Worm (Caenorhabditis elegans) whole organism, late embryonic: ENCODE results near the gene K05B2.2.
A peak's percentile ranks its signal among the peaks of the same experiment; 100 is the strongest.

ENCODE experiments used
- C08G9.2 ChIP-seq: sonication (generic microtip); optimal IDR thresholded peaks from 2 replicates; lab custom pipeline; 2016; ENCODE audit warnings: mild to moderate bottlenecking, missing genetic modification characterization, moderate library complexity, missing compliant biosample characterization
- C38D4.7 ChIP-seq: fragments of 200-800 bp; sonication (Bioruptor generic); optimal IDR thresholded peaks from 2 replicates; lab custom pipeline; 2018; ENCODE audit warnings: mild to moderate bottlenecking, missing genetic modification characterization, moderate library complexity, missing compliant biosample characterization
- K02D7.2 ChIP-seq: sonication (generic microtip); optimal IDR thresholded peaks from 2 replicates; lab custom pipeline; 2017; ENCODE audit warnings: mild to moderate bottlenecking, missing genetic modification characterization, missing compliant biosample characterization
- K09A11.1 ChIP-seq: sonication (generic microtip); optimal IDR thresholded peaks from 2 replicates; lab custom pipeline; 2017; ENCODE audit warnings: antibody characterized with exemption, mild to moderate bottlenecking, missing genetic modification characterization, missing compliant biosample characterization; ENCODE audit not compliant: insufficient read depth
- ahr-1 ChIP-seq: sonication (generic microtip); optimal IDR thresholded peaks from 2 replicates; lab custom pipeline; 2016; ENCODE audit warnings: missing genetic modification characterization, missing compliant biosample characterization
- ama-1 ChIP-seq: fragments of 150-350 bp; optimal IDR thresholded peaks from 2 replicates; lab custom pipeline; 2014
- ceh-18 ChIP-seq: sonication (generic microtip); optimal IDR thresholded peaks from 2 replicates; lab custom pipeline; 2016; ENCODE audit warnings: missing genetic modification characterization, missing compliant biosample characterization
- ceh-19 ChIP-seq: fragments of 200-800 bp; sonication (Bioruptor generic); optimal IDR thresholded peaks from 2 replicates; lab custom pipeline; 2018; ENCODE audit warnings: mild to moderate bottlenecking, missing genetic modification characterization, missing compliant biosample characterization
- ceh-2 ChIP-seq: sonication (generic microtip); optimal IDR thresholded peaks from 2 replicates; lab custom pipeline; 2016; ENCODE audit warnings: missing genotype, missing genetic modification characterization, missing compliant biosample characterization
- ceh-22 ChIP-seq: sonication (generic microtip); optimal IDR thresholded peaks from 2 replicates; lab custom pipeline; 2017; ENCODE audit warnings: missing biosample characterization, missing genetic modification characterization
- ceh-24 ChIP-seq: sonication (generic microtip); optimal IDR thresholded peaks from 2 replicates; lab custom pipeline; 2016; ENCODE audit warnings: mild to moderate bottlenecking, missing genetic modification characterization, missing compliant biosample characterization
- ceh-31 ChIP-seq: sonication (generic microtip); optimal IDR thresholded peaks from 2 replicates; lab custom pipeline; 2016; ENCODE audit warnings: missing genetic modification characterization, missing compliant biosample characterization
- ceh-34 ChIP-seq: sonication (generic microtip); optimal IDR thresholded peaks from 2 replicates; lab custom pipeline; 2016; ENCODE audit warnings: mild to moderate bottlenecking, missing genetic modification characterization, missing compliant biosample characterization
- ceh-45 ChIP-seq: fragments of 200-800 bp; sonication (Bioruptor generic); IDR thresholded peaks from 2 replicates; pipeline ENCODE4 v1.3.6; 2022; ENCODE audit warnings: missing genetic modification reagents, missing genetic modification characterization, missing compliant biosample characterization
- ceh-48 ChIP-seq: sonication (generic microtip); optimal IDR thresholded peaks from 2 replicates; lab custom pipeline; 2016; ENCODE audit warnings: missing genetic modification characterization, inconsistent platforms, missing compliant biosample characterization
- ceh-9 ChIP-seq: sonication (generic microtip); optimal IDR thresholded peaks from 2 replicates; lab custom pipeline; 2016; ENCODE audit warnings: mild to moderate bottlenecking, missing genetic modification characterization, inconsistent platforms, missing compliant biosample characterization
- che-1 ChIP-seq: sonication (generic microtip); optimal IDR thresholded peaks from 2 replicates; lab custom pipeline; 2016; ENCODE audit warnings: mild to moderate bottlenecking, missing genetic modification characterization, missing compliant biosample characterization
- dmd-4 ChIP-seq: sonication (generic microtip); optimal IDR thresholded peaks from 2 replicates; lab custom pipeline; 2016; ENCODE audit warnings: borderline replicate concordance, missing genetic modification characterization, missing compliant biosample characterization
- dve-1 ChIP-seq: sonication (generic microtip); optimal IDR thresholded peaks from 2 replicates; lab custom pipeline; 2017; ENCODE audit warnings: antibody characterized with exemption, mild to moderate bottlenecking, missing genetic modification characterization, missing compliant biosample characterization
- elt-2 ChIP-seq: sonication (generic microtip); optimal IDR thresholded peaks from 2 replicates; lab custom pipeline; 2016; ENCODE audit warnings: missing genetic modification reagents, missing genetic modification characterization, missing compliant biosample characterization
- ets-4 ChIP-seq: sonication (generic microtip); optimal IDR thresholded peaks from 2 replicates; lab custom pipeline; 2016; ENCODE audit warnings: missing genetic modification characterization, missing compliant biosample characterization
- fax-1 ChIP-seq: sonication (generic microtip); optimal IDR thresholded peaks from 2 replicates; lab custom pipeline; 2016; ENCODE audit warnings: missing genotype, missing genetic modification characterization, missing compliant biosample characterization
- fkh-6 ChIP-seq: sonication (generic microtip); optimal IDR thresholded peaks from 2 replicates; lab custom pipeline; 2016; ENCODE audit warnings: missing genetic modification characterization, missing compliant biosample characterization
- gmeb-2 ChIP-seq: sonication (generic microtip); optimal IDR thresholded peaks from 2 replicates; lab custom pipeline; 2016; ENCODE audit warnings: missing genetic modification characterization, inconsistent platforms, missing compliant biosample characterization
- hlh-15 ChIP-seq: sonication (generic microtip); optimal IDR thresholded peaks from 2 replicates; lab custom pipeline; 2016; ENCODE audit warnings: missing genetic modification characterization, missing compliant biosample characterization
- hlh-6 ChIP-seq: sonication (generic microtip); optimal IDR thresholded peaks from 2 replicates; lab custom pipeline; 2016; ENCODE audit warnings: missing genotype, missing genetic modification characterization, missing compliant biosample characterization
- lim-6 ChIP-seq: sonication (generic microtip); optimal IDR thresholded peaks from 2 replicates; lab custom pipeline; 2016; ENCODE audit warnings: missing genetic modification characterization, missing compliant biosample characterization
- lin-11 ChIP-seq: fragments of 200-800 bp; sonication (Bioruptor generic); optimal IDR thresholded peaks from 2 replicates; lab custom pipeline; 2018; ENCODE audit warnings: mild to moderate bottlenecking, missing genetic modification characterization, missing compliant biosample characterization
- madf-2 ChIP-seq: sonication (generic microtip); optimal IDR thresholded peaks from 2 replicates; lab custom pipeline; 2017; ENCODE audit warnings: missing genetic modification characterization, missing compliant biosample characterization
- mec-3 ChIP-seq: sonication (generic microtip); optimal IDR thresholded peaks from 2 replicates; lab custom pipeline; 2016; ENCODE audit warnings: borderline replicate concordance, missing genetic modification characterization, missing compliant biosample characterization
- nfya-1 ChIP-seq: sonication (generic microtip); optimal IDR thresholded peaks from 2 replicates; lab custom pipeline; 2017; ENCODE audit warnings: missing genetic modification characterization, mild to moderate bottlenecking, missing compliant biosample characterization, antibody characterized with exemption, moderate library complexity
- nhr-11 ChIP-seq: fragments of 150-350 bp; optimal IDR thresholded peaks from 2 replicates; lab custom pipeline; 2014; ENCODE audit warnings: missing biosample characterization, missing genetic modification characterization
- nhr-232 ChIP-seq: sonication (generic microtip); optimal IDR thresholded peaks from 2 replicates; lab custom pipeline; 2016; ENCODE audit warnings: missing genetic modification characterization, missing compliant biosample characterization
- npax-4 ChIP-seq: sonication (generic microtip); optimal IDR thresholded peaks from 2 replicates; lab custom pipeline; 2016; ENCODE audit warnings: missing genetic modification characterization, missing compliant biosample characterization
- pat-9 ChIP-seq: fragments of 200-800 bp; sonication (Bioruptor generic); optimal IDR thresholded peaks from 2 replicates; lab custom pipeline; 2018; ENCODE audit warnings: mild to moderate bottlenecking, missing genetic modification characterization, moderate library complexity, missing compliant biosample characterization
- pha-2 ChIP-seq: sonication (generic microtip); optimal IDR thresholded peaks from 2 replicates; lab custom pipeline; 2017; ENCODE audit warnings: mild to moderate bottlenecking, missing genetic modification characterization, missing compliant biosample characterization
- pha-4 ChIP-seq: fragments of 150-350 bp; optimal IDR thresholded peaks from 2 replicates; lab custom pipeline; 2018; ENCODE audit warnings: missing biosample characterization, missing genetic modification reagents, missing genetic modification characterization
- pqm-1 ChIP-seq: sonication (generic microtip); optimal IDR thresholded peaks from 2 replicates; lab custom pipeline; 2016; ENCODE audit warnings: missing genetic modification characterization, missing compliant biosample characterization
- pros-1 ChIP-seq: fragments of 150-350 bp; optimal IDR thresholded peaks from 2 replicates; lab custom pipeline; 2014; ENCODE audit warnings: missing biosample characterization, missing genetic modification reagents, missing genetic modification characterization
- rnt-1 ChIP-seq: sonication (generic microtip); optimal IDR thresholded peaks from 2 replicates; lab custom pipeline; 2016; ENCODE audit warnings: missing genetic modification characterization, missing compliant biosample characterization
- sdc-2 ChIP-seq: sonication (generic microtip); optimal IDR thresholded peaks from 2 replicates; lab custom pipeline; 2016; ENCODE audit warnings: missing genotype, missing genetic modification characterization, missing compliant biosample characterization
- sox-2 ChIP-seq: fragments of 200-800 bp; sonication (Bioruptor generic); IDR thresholded peaks from 2 replicates; pipeline ENCODE4 v1.3.6; 2022; ENCODE audit warnings: missing genetic modification reagents, missing genetic modification characterization, missing compliant biosample characterization
- sox-4 ChIP-seq: sonication (generic microtip); optimal IDR thresholded peaks from 2 replicates; lab custom pipeline; 2017; ENCODE audit warnings: mild to moderate bottlenecking, missing genetic modification characterization, inconsistent platforms, missing compliant biosample characterization
- syd-9 ChIP-seq: sonication (generic microtip); optimal IDR thresholded peaks from 2 replicates; lab custom pipeline; 2016; ENCODE audit warnings: mild to moderate bottlenecking, missing genetic modification characterization, moderate library complexity, missing compliant biosample characterization
- tbx-7 ChIP-seq: sonication (generic microtip); optimal IDR thresholded peaks from 2 replicates; lab custom pipeline; 2016; ENCODE audit warnings: missing genotype, missing genetic modification characterization, missing compliant biosample characterization
- ttx-3 ChIP-seq: sonication (generic microtip); optimal IDR thresholded peaks from 2 replicates; lab custom pipeline; 2016; ENCODE audit warnings: missing genetic modification reagents, missing genetic modification characterization, missing compliant biosample characterization
- unc-42 ChIP-seq: sonication (generic microtip); optimal IDR thresholded peaks from 2 replicates; lab custom pipeline; 2016; ENCODE audit warnings: missing genotype, missing genetic modification characterization, missing compliant biosample characterization
- unc-55 ChIP-seq: sonication (generic microtip); optimal IDR thresholded peaks from 2 replicates; lab custom pipeline; 2017; ENCODE audit warnings: missing biosample characterization, missing genetic modification reagents, missing genetic modification characterization
- unc-86 ChIP-seq: sonication (generic microtip); optimal IDR thresholded peaks from 2 replicates; lab custom pipeline; 2016; ENCODE audit warnings: missing genetic modification characterization, missing compliant biosample characterization
- ztf-16 ChIP-seq: sonication (generic microtip); optimal IDR thresholded peaks from 2 replicates; lab custom pipeline; 2017; ENCODE audit warnings: missing genetic modification characterization, missing compliant biosample characterization

Gene K05B2.2

DNA sequence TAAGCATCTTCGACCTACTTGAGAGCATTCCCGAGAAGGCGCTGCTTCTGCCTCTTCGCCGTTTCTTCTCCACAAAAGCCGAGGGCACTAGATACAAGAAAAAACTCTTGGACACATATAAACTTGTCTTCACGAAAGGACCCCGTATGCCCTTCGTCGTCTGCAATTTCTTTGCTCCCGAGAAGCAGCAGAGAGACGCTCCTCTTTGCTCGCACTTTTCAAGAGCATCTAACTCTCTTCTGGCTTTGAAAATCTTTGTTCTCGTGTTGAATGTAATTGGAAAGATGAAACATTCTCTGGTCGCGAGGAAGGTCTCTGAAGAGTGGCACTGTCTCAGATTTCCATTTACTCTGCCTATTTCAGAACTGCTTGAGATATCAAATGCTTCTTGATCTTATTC is 33.1 kb downstream of the K05B2.2 start:
- TF ChIP-seq pqm-1 (no peak), K09A11.1 (tag; lab: Kevin White, UChicago) (no peak), dmd-4 (tag; lab: Kevin White, UChicago) (no peak), ceh-9 (no peak), ceh-22 (tag; lab: Kevin White, UChicago) (no peak), ceh-19 (GFP tag; lab: Kevin White, UChicago) (no peak), lin-11 (tag; lab: Kevin White, UChicago) (no peak), fax-1 (tag; lab: Kevin White, UChicago) (no peak), pha-2 (tag; lab: Kevin White, UChicago) (no peak), lim-6 (tag; lab: Kevin White, UChicago) (no peak), rnt-1 (no peak), ahr-1 (no peak), npax-4 (tag; lab: Kevin White, UChicago) (no peak), sox-4 (tag; lab: Kevin White, UChicago) (no peak)

DNA sequence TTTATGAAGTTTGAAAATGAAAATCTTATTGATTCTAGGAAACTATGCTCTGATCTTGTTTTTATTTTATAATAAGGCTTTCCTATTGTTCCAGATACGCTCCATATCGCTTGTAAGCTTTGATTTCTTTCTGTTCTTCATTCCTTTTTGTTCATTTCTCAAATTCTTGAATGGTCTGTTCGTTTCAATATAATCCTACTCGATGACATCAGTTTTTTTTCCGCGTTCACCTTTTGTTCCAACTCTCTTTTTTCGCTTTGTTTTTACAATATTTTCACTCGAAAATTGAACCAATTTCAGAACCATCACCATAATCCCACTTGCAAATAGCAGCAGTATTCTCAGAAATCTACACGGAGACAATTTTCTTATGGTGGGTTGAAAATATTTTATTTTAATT is 41.9 kb downstream of the K05B2.2 start, which contains the start of gene tyra-3:
tyra-3 (plus strand) TSS at position 301 of the 400 bp plus-strand sequence.
- no peak for TF ChIP-seq lim-6 (tag; lab: Kevin White, UChicago)
- TF ChIP-seq ceh-18 (tag; lab: Kevin White, UChicago), result no peak
- no peak for TF ChIP-seq hlh-15
- TF ChIP-seq nhr-11 (tag; lab: Kevin White, UChicago), result no peak
- no peak for TF ChIP-seq sox-2 (GFP tag; lab: Robert Waterston, UW)
- no peak for TF ChIP-seq dve-1 (tag; lab: Kevin White, UChicago)
- no peak for TF ChIP-seq nfya-1
- no peak for TF ChIP-seq che-1
- TF ChIP-seq ttx-3 (tag; lab: Kevin White, UChicago), result no peak
- no peak for TF ChIP-seq unc-42 (tag; lab: Kevin White, UChicago)
- no peak for TF ChIP-seq ceh-24 (tag; lab: Kevin White, UChicago)
- TF ChIP-seq pat-9, result no peak
- no peak for TF ChIP-seq fax-1 (tag; lab: Kevin White, UChicago)

DNA sequence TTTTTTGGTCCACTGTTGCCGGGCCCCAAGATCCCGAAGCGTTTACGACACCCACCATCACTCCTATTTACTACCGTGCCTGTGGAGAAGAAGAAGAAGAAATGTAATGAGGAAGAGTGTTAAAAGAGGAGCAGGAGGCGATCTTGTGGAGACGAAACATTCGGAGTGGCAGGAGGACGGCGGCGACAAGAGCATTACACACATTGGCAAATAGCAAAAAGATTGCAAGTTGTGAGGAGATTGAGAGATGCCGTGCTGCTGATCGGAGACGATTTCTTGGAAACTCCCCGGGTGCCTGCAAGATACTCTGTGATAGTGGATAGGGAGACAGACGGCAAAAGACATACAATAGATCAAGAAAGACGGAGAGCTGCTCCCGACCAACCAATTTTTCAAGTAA is 51.4 kb downstream of the K05B2.2 start, which contains the start of gene M03F4.4:
M03F4.4 (minus strand) TSS at position 160 of the 400 bp plus-strand sequence.
- TF ChIP-seq elt-2 (no peak), nhr-232 (tag; lab: Kevin White, UChicago) (no peak), ceh-48 (tag; lab: Kevin White, UChicago) (no peak), fkh-6 (tag; lab: Kevin White, UChicago) (no peak), pha-4 (tag; lab: Kevin White, UChicago) (no peak), ztf-16 (no peak), unc-55 (peak; percentile 50), C38D4.7 (GFP tag; lab: Kevin White, UChicago) (no peak), C08G9.2 (peak; percentile 26), ceh-19 (GFP tag; lab: Kevin White, UChicago) (no peak), pha-2 (tag; lab: Kevin White, UChicago) (no peak), hlh-6 (tag; lab: Kevin White, UChicago) (peak; percentile 10), K09A11.1 (tag; lab: Kevin White, UChicago) (no peak), ama-1 (no peak), ceh-34 (tag; lab: Kevin White, UChicago) (peak; percentile 25), hlh-15 (no peak), K02D7.2 (tag; lab: Kevin White, UChicago) (no peak), unc-86 (tag; lab: Kevin White, UChicago) (no peak), mec-3 (tag; lab: Kevin White, UChicago) (no peak), ceh-2 (tag; lab: Kevin White, UChicago) (no peak), tbx-7 (no peak), sdc-2 (tag; lab: Kevin White, UChicago) (peak; percentile 1), madf-2 (no peak), syd-9 (tag; lab: Kevin White, UChicago) (no peak), ceh-31 (tag; lab: Kevin White, UChicago) (peak; percentile 13), ceh-45 (no peak), nfya-1 (peak; percentile 30), npax-4 (tag; lab: Kevin White, UChicago) (no peak), gmeb-2 (tag; lab: Kevin White, UChicago) (no peak), unc-42 (tag; lab: Kevin White, UChicago) (no peak), ets-4 (tag; lab: Kevin White, UChicago) (no peak), ceh-24 (tag; lab: Kevin White, UChicago) (no peak), pros-1 (tag; lab: Kevin White, UChicago) (no peak)
